Fruit fly (Drosophila melanogaster) whole organism, embryonic: Measurements from ENCODE around the gene CG7903.

ENCODE experiments used
- Antp ChIP-seq: fragments of 200-800 bp; sonication (Bioruptor generic); optimal IDR thresholded peaks from 3 replicates; lab custom pipeline; 2016; ENCODE audit warnings: missing biosample characterization, missing genetic modification characterization
- Awh ChIP-seq: fragments of 200-800 bp; sonication (Bioruptor generic); IDR thresholded peaks from 2 replicates; pipeline ENCODE4, ENCODE4 v1.3.6; 2022; ENCODE audit warnings: missing biosample characterization, missing genetic modification characterization
- CG10209 ChIP-seq: fragments of 200-800 bp; sonication (Bioruptor generic); optimal IDR thresholded peaks from 3 replicates; lab custom pipeline; 2017; ENCODE audit warnings: missing biosample characterization, mild to moderate bottlenecking, missing genetic modification characterization, missing genetic modification reagents
- CG11695 ChIP-seq: fragments of 200-800 bp; sonication (Bioruptor generic); IDR thresholded peaks from 3 replicates; pipeline ENCODE4 v1.3.6; 2022; ENCODE audit warnings: missing biosample characterization, missing genetic modification characterization
- CG12659 ChIP-seq: fragments of 200-800 bp; sonication (Bioruptor generic); optimal IDR thresholded peaks from 3 replicates; lab custom pipeline; 2017; ENCODE audit warnings: mild to moderate bottlenecking, missing biosample characterization, missing genetic modification reagents, missing genetic modification characterization
- CG14050 ChIP-seq: fragments of 200-800 bp; sonication (Bioruptor generic); IDR thresholded peaks from 3 replicates; pipeline ENCODE4 v1.3.6; 2022; ENCODE audit warnings: missing biosample characterization, missing genetic modification characterization
- CG15269 ChIP-seq: fragments of 200-800 bp; sonication (Bioruptor generic); optimal IDR thresholded peaks from 2 replicates; lab custom pipeline; 2018; ENCODE audit warnings: missing biosample characterization, mild to moderate bottlenecking, missing genetic modification characterization, moderate library complexity
- CG16813 ChIP-seq: fragments of 200-800 bp; sonication (Bioruptor generic); IDR thresholded peaks from 3 replicates; pipeline ENCODE4 v1.3.6; 2022; ENCODE audit warnings: missing biosample characterization, missing genetic modification characterization; ENCODE audit not compliant: partially characterized antibody
- CG16815 ChIP-seq: fragments of 200-800 bp; sonication (Bioruptor generic); optimal IDR thresholded peaks from 3 replicates; lab custom pipeline; 2017; ENCODE audit warnings: missing biosample characterization, mild to moderate bottlenecking, missing genetic modification characterization
- CG2116 ChIP-seq: fragments of 200-800 bp; sonication (Bioruptor generic); optimal IDR thresholded peaks from 3 replicates; lab custom pipeline; 2018; ENCODE audit warnings: missing biosample characterization, mild to moderate bottlenecking, missing genetic modification characterization
- CG6272 ChIP-seq: fragments of 200-800 bp; sonication (Bioruptor generic); IDR thresholded peaks from 2 replicates; pipeline ENCODE4 v1.3.6; 2022; ENCODE audit warnings: missing biosample characterization, missing genetic modification characterization
- CG6654 ChIP-seq: fragments of 200-800 bp; sonication (Bioruptor generic); optimal IDR thresholded peaks from 2 replicates; lab custom pipeline; 2017; ENCODE audit warnings: missing biosample characterization, mild to moderate bottlenecking, missing genetic modification characterization
- CG8478 ChIP-seq: fragments of >200 bp; optimal IDR thresholded peaks from 2 replicates; lab custom pipeline; 2018
- Dll ChIP-seq: fragments of 200-800 bp; sonication (Bioruptor generic); IDR thresholded peaks from 4 replicates; pipeline ENCODE4 v1.3.6; 2022; ENCODE audit warnings: missing biosample characterization, missing genetic modification characterization; ENCODE audit not compliant: partially characterized antibody
- H15 ChIP-seq: fragments of 200-800 bp; sonication (Bioruptor generic); IDR thresholded peaks from 3 replicates; pipeline ENCODE4 v1.3.6; 2022; ENCODE audit warnings: missing biosample characterization, missing genetic modification characterization
- Hr3 ChIP-seq: fragments of 200-800 bp; sonication (Bioruptor generic); optimal IDR thresholded peaks from 3 replicates; lab custom pipeline; 2016; ENCODE audit warnings: missing biosample characterization, missing genetic modification characterization
- Hr39 ChIP-seq: fragments of >200 bp; optimal IDR thresholded peaks from 2 replicates; lab custom pipeline; 2017
- Meics ChIP-seq: fragments of 200-800 bp; sonication (Bioruptor generic); optimal IDR thresholded peaks from 2 replicates; lab custom pipeline; 2017; ENCODE audit warnings: missing biosample characterization, mild to moderate bottlenecking, missing genetic modification characterization
- Nf-YA ChIP-seq: fragments of 200-800 bp; sonication (Bioruptor generic); IDR thresholded peaks from 2 replicates; pipeline ENCODE4 v1.3.6; 2022; ENCODE audit warnings: missing biosample characterization, missing genetic modification characterization
- Nf-YB ChIP-seq: fragments of 200-800 bp; sonication (Bioruptor generic); optimal IDR thresholded peaks from 3 replicates; lab custom pipeline; 2019; ENCODE audit warnings: missing biosample characterization, mild to moderate bottlenecking, missing genetic modification characterization, moderate library complexity
- Poxn ChIP-seq: fragments of 200-800 bp; sonication (Bioruptor generic); IDR thresholded peaks from 2 replicates; pipeline ENCODE4 v1.3.6; 2022; ENCODE audit warnings: missing biosample characterization, missing genetic modification characterization
- Rfx ChIP-seq: fragments of 200-800 bp; sonication (Bioruptor generic); IDR thresholded peaks from 2 replicates; pipeline ENCODE4 v1.3.6; 2022; ENCODE audit warnings: missing biosample characterization, missing genetic modification characterization
- Xbp1 ChIP-seq: fragments of 200-800 bp; sonication (Bioruptor generic); optimal IDR thresholded peaks from 3 replicates; lab custom pipeline; 2016; ENCODE audit warnings: missing biosample characterization, mild to moderate bottlenecking, missing genetic modification characterization
- YL-1 ChIP-seq: fragments of 200-800 bp; sonication (Bioruptor generic); optimal IDR thresholded peaks from 3 replicates; lab custom pipeline; 2017; ENCODE audit warnings: missing biosample characterization, mild to moderate bottlenecking, missing genetic modification characterization
- abd-A ChIP-seq: fragments of 200-800 bp; sonication (Bioruptor generic); optimal IDR thresholded peaks from 3 replicates; lab custom pipeline; 2019; ENCODE audit warnings: missing biosample characterization, mild to moderate bottlenecking, missing genetic modification characterization, moderate library complexity
- ac ChIP-seq: fragments of 200-800 bp; sonication (Bioruptor generic); optimal IDR thresholded peaks from 3 replicates; lab custom pipeline; 2017; ENCODE audit warnings: missing biosample characterization, mild to moderate bottlenecking, missing genetic modification characterization
- ap ChIP-seq: fragments of 200-800 bp; sonication (Bioruptor generic); IDR thresholded peaks from 2 replicates; pipeline ENCODE4 v1.3.6; 2022; ENCODE audit warnings: missing biosample characterization, missing genetic modification characterization
- az2 ChIP-seq: fragments of 200-800 bp; sonication (Bioruptor generic); optimal IDR thresholded peaks from 3 replicates; lab custom pipeline; 2016; ENCODE audit warnings: missing biosample characterization, missing genetic modification characterization
- chif ChIP-seq, 2 experiments: fragments of 200-800 bp; sonication (Bioruptor generic); optimal IDR thresholded peaks; 3 replicates each; lab custom pipeline; 2016; ENCODE audit warnings: missing biosample characterization in 2 of 2, missing genetic modification characterization in 2 of 2
- dan ChIP-seq: fragments of 200-800 bp; sonication (Bioruptor generic); IDR thresholded peaks from 2 replicates; pipeline ENCODE4 v1.3.6; 2022; ENCODE audit warnings: missing biosample characterization, missing genetic modification characterization
- dati ChIP-seq: fragments of 200-800 bp; sonication (Bioruptor generic); IDR thresholded peaks from 2 replicates; pipeline ENCODE4 v1.3.6; 2022; ENCODE audit warnings: missing biosample characterization, missing genetic modification characterization
- dm ChIP-seq: fragments of 200-800 bp; sonication (Bioruptor generic); optimal IDR thresholded peaks from 3 replicates; lab custom pipeline; 2016; ENCODE audit warnings: missing biosample characterization, missing genetic modification characterization
- dmrt11E ChIP-seq: fragments of 200-800 bp; sonication (Bioruptor generic); optimal IDR thresholded peaks from 3 replicates; lab custom pipeline; 2018; ENCODE audit warnings: missing biosample characterization, mild to moderate bottlenecking, missing genetic modification characterization, moderate library complexity
- fd102C ChIP-seq: fragments of 200-800 bp; sonication (Bioruptor generic); optimal IDR thresholded peaks from 2 replicates; lab custom pipeline; 2018; ENCODE audit warnings: missing biosample characterization, mild to moderate bottlenecking, missing genetic modification characterization, moderate library complexity
- grau ChIP-seq: fragments of 200-800 bp; optimal IDR thresholded peaks from 3 replicates; lab custom pipeline; 2019; ENCODE audit warnings: missing biosample characterization, mild to moderate bottlenecking, missing genetic modification characterization, moderate library complexity
- kah ChIP-seq: fragments of 200-800 bp; sonication (Bioruptor generic); optimal IDR thresholded peaks from 2 replicates; lab custom pipeline; 2018; ENCODE audit warnings: missing biosample characterization, mild to moderate bottlenecking, missing genetic modification characterization
- lola ChIP-seq, 3 experiments: fragments of >200 bp in 2 of 3; fragments of 200-800 bp in 1 of 3; sonication (Bioruptor generic) in 1 of 3; optimal IDR thresholded peaks; 2 replicates each; lab custom pipeline; 2017 to 2019; ENCODE audit warnings: missing biosample characterization in 3 of 3, missing genetic modification characterization in 3 of 3, mild to moderate bottlenecking in 1 of 3, moderate library complexity in 1 of 3
- nau ChIP-seq: fragments of 200-800 bp; sonication (Bioruptor generic); optimal IDR thresholded peaks from 3 replicates; lab custom pipeline; 2017; ENCODE audit warnings: missing biosample characterization, mild to moderate bottlenecking, missing genetic modification characterization, missing genetic modification reagents
- nerfin-1 ChIP-seq: fragments of 200-800 bp; sonication (Bioruptor generic); optimal IDR thresholded peaks from 3 replicates; lab custom pipeline; 2019; ENCODE audit warnings: missing biosample characterization, mild to moderate bottlenecking, missing genetic modification characterization, moderate library complexity
- p53 ChIP-seq: fragments of 200-800 bp; sonication (Bioruptor generic); optimal IDR thresholded peaks from 2 replicates; lab custom pipeline; 2016; ENCODE audit warnings: missing biosample characterization, missing genetic modification characterization
- ro ChIP-seq: fragments of 200-800 bp; sonication (Bioruptor generic); IDR thresholded peaks from 2 replicates; pipeline ENCODE4 v1.3.6; 2022; ENCODE audit warnings: missing biosample characterization, missing genetic modification characterization
- row ChIP-seq: fragments of 200-800 bp; sonication (Bioruptor generic); IDR thresholded peaks from 3 replicates; pipeline ENCODE4 v1.3.6; 2022; ENCODE audit warnings: missing biosample characterization, missing genetic modification characterization
- sc ChIP-seq, 3 experiments: fragments of >200 bp in 2 of 3; fragments of 200-800 bp in 1 of 3; sonication (Bioruptor generic) in 1 of 3; optimal IDR thresholded peaks; 2 replicates in 2 of 3; 3 replicates in 1 of 3; lab custom pipeline; 2017; ENCODE audit warnings: mild to moderate bottlenecking in 1 of 3, missing biosample characterization in 1 of 3, missing genetic modification characterization in 1 of 3, missing genetic modification reagents in 1 of 3
- sens-2 ChIP-seq: fragments of 200-800 bp; sonication (Bioruptor generic); IDR thresholded peaks from 2 replicates; pipeline ENCODE4 v1.3.6; 2022; ENCODE audit warnings: missing biosample characterization, missing genetic modification characterization
- tin ChIP-seq: fragments of 200-800 bp; sonication (Bioruptor generic); optimal IDR thresholded peaks from 3 replicates; lab custom pipeline; 2016; ENCODE audit warnings: missing biosample characterization, missing genetic modification characterization
- trem ChIP-seq: fragments of 200-800 bp; optimal IDR thresholded peaks from 3 replicates; lab custom pipeline; 2019; ENCODE audit warnings: missing biosample characterization, mild to moderate bottlenecking, missing genetic modification characterization, moderate library complexity
- unc-4 ChIP-seq: fragments of 200-800 bp; sonication (Bioruptor generic); IDR thresholded peaks from 2 replicates; pipeline ENCODE4 v1.3.6; 2022; ENCODE audit warnings: missing biosample characterization, missing genetic modification characterization; ENCODE audit not compliant: partially characterized antibody
- wor ChIP-seq: fragments of 200-800 bp; sonication (Bioruptor generic); IDR thresholded peaks from 2 replicates; pipeline ENCODE4 v1.3.6; 2022; ENCODE audit warnings: missing biosample characterization, missing genetic modification characterization
- zfh2 ChIP-seq: fragments of 200-800 bp; sonication (Bioruptor generic); optimal IDR thresholded peaks from 2 replicates; lab custom pipeline; 2016; ENCODE audit warnings: missing biosample characterization, missing genetic modification characterization

The CG7903 gene

DNA sequence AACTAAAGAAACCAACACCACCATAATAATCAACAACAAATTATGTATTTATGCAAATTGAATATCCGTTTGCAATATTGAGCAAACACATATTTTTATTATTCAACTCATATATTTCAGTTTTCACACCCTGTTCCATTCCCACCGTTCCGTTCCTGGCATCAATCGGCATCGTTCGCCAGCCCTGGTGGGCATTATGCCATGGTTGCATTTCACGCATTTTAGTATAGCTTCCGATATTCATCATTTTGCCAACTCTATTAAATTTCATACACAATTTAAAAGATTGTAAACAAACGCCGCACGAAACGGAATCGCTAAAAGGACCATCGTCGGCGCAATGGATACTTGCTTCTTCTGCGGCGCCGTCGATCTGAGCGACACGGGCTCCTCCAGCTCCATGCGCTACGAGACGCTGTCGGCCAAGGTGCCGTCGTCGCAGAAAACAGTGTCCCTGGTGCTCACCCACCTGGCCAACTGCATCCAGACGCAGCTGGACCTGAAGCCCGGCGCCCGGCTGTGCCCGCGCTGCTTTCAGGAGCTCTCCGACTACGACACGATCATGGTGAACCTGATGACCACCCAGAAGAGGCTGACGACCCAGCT is 48.2 kb upstream of the CG7903 start, which contains the start of gene Sry-delta (continued):
- TF ChIP-seq CG2116 (GFP tag; lab: Kevin White, UChicago) = peak; percentile 100
- no peak for TF ChIP-seq CG15269 (tag; lab: Kevin White, UChicago)
- peak; percentile 68 for TF ChIP-seq Hr3
- TF ChIP-seq az2 = peak; percentile 72
- peak; percentile 69 for TF ChIP-seq CG6272 (GFP tag; lab: Robert Waterston, UW)
- peak; percentile 78 to 80 for TF ChIP-seq chif (GFP tag; optimal IDR thresholded peaks at IDR 0.05; lab: Kevin White, UChicago)
- peak; percentile 70 for TF ChIP-seq grau (tag; lab: Kevin White, UChicago)
- no peak for TF ChIP-seq Awh
- TF ChIP-seq dmrt11E (tag; lab: Kevin White, UChicago) = peak; percentile 59
- no peak for TF ChIP-seq CG6654 (GFP tag; lab: Kevin White, UChicago)
- no peak for TF ChIP-seq nau (GFP tag; lab: Kevin White, UChicago)
- TF ChIP-seq Xbp1 (GFP tag; lab: Kevin White, UChicago) = peak; percentile 91
- TF ChIP-seq Dll (GFP tag; lab: Robert Waterston, UW) = peak; percentile 79
- peak; percentile 91 for TF ChIP-seq CG12659 (GFP tag; lab: Kevin White, UChicago)
- no peak for TF ChIP-seq dati (GFP tag; lab: Robert Waterston, UW)
- TF ChIP-seq Hr39 (lab: Kevin White, UChicago) = no peak
- no peak for TF ChIP-seq CG8478 (lab: Kevin White, UChicago)
- TF ChIP-seq Meics (GFP tag; lab: Kevin White, UChicago) = peak; percentile 76
- peak; percentile 11 for TF ChIP-seq ac (GFP tag; lab: Kevin White, UChicago)
- peak; percentile 44 for TF ChIP-seq fd102C (GFP tag; lab: Kevin White, UChicago)
- TF ChIP-seq tin = peak; percentile 91
- peak; percentile 87 for TF ChIP-seq p53
- peak; percentile 62; the same call in 1 of the 2 replicates for TF ChIP-seq Nf-YA (GFP tag; lab: Robert Waterston, UW)
- TF ChIP-seq dan (GFP tag; lab: Robert Waterston, UW) = no peak
- peak; percentile 69 for TF ChIP-seq CG10209
- peak; percentile 92 for TF ChIP-seq Rfx (GFP tag; lab: Robert Waterston, UW)
- no peak for TF ChIP-seq sc (optimal IDR thresholded peaks at IDR 0.05; lab: Kevin White, UChicago)
- peak; percentile 19 for TF ChIP-seq sc (GFP tag; optimal IDR thresholded peaks at IDR 0.05; lab: Kevin White, UChicago)
- peak; percentile 96 for TF ChIP-seq row (GFP tag; lab: Robert Waterston, UW)
- no peak for TF ChIP-seq abd-A
- TF ChIP-seq CG16813 (GFP tag; lab: Robert Waterston, UW) = peak; percentile 78
- peak; percentile 80 for TF ChIP-seq unc-4 (GFP tag; lab: Robert Waterston, UW)
- no peak for TF ChIP-seq wor (GFP tag; lab: Robert Waterston, UW)
- peak; percentile 42 for TF ChIP-seq CG16815 (GFP tag; lab: Kevin White, UChicago)
- TF ChIP-seq CG11695 (GFP tag; lab: Robert Waterston, UW) = peak; percentile 36; the same call in 1 of the 3 replicates
- peak; percentile 92 for TF ChIP-seq Antp (GFP tag; lab: Kevin White, UChicago)
- no peak for TF ChIP-seq ro
- TF ChIP-seq lola (GFP tag; optimal IDR thresholded peaks at IDR 0.05; lab: Kevin White, UChicago) = peak in 1 of 3 experiments; percentile 34
- TF ChIP-seq Poxn (GFP tag; lab: Robert Waterston, UW) = peak; percentile 42; the same call in 1 of the 2 replicates
- TF ChIP-seq dm (GFP tag; lab: Kevin White, UChicago) = peak; percentile 82
- no peak for TF ChIP-seq Nf-YB
- TF ChIP-seq kah (GFP tag; lab: Kevin White, UChicago) = peak; percentile 21
- peak; percentile 64 for TF ChIP-seq nerfin-1
- TF ChIP-seq H15 (GFP tag; lab: Robert Waterston, UW) = peak; percentile 61; the same call in 1 of the 3 replicates
- TF ChIP-seq YL-1 (GFP tag; lab: Kevin White, UChicago) = peak; percentile 98
- peak; percentile 46 for TF ChIP-seq ap (GFP tag; lab: Robert Waterston, UW)
- peak; percentile 61; the same call in 1 of the 2 replicates for TF ChIP-seq sens-2 (GFP tag; lab: Robert Waterston, UW)
- TF ChIP-seq zfh2 (GFP tag; lab: Kevin White, UChicago) = peak; percentile 95
- peak; percentile 83 for TF ChIP-seq trem (tag; lab: Kevin White, UChicago)
- peak; percentile 47; the same call in 2 of the 3 replicates for TF ChIP-seq CG14050 (GFP tag; lab: Robert Waterston, UW)
